Fruit fly (Drosophila melanogaster): Measurements from ENCODE around the gene CG14693.
A peak's percentile ranks its signal among the peaks of the same experiment; 100 is the strongest.

The CG14693 gene

DNA sequence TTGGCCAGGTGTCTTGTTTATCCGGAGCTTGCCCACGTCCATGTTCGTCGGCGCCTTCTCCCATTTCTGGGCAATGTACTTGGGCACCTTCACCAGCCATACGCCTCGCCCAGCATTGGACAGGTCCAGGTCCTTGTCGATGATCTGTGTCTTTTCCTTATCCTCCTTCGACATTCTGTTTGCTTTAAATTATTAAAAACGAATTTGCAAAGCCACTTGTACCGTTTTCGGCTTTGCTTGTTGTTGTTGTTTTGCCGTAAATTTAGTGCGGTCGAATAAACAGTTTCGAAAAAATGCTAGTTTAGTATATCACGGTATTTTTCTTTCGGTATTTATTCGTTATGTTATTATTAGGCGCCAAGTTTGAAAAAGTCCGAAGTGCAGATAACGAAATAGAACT lies 47.3 kb downstream of the CG14693 start, which contains the start of gene TfIIFbeta (continued):
- TF ChIP-seq pita (GFP tag; optimal IDR thresholded peaks at IDR 0.05) = no peak
- no peak for TF ChIP-seq Drgx (GFP tag; IDR thresholded peaks at IDR 0.05)
- TF ChIP-seq CG4617 (GFP tag; optimal IDR thresholded peaks at IDR 0.05; ENCODE audit: borderline replicate concordance) = peak; percentile 62
- peak; percentile 22 for TF ChIP-seq trem (tag; optimal IDR thresholded peaks at IDR 0.05)
- TF ChIP-seq twi (tag; optimal IDR thresholded peaks at IDR 0.05) = no peak
- TF ChIP-seq CG4360 (GFP tag; IDR thresholded peaks at IDR 0.05) = peak; percentile 97
- no peak for TF ChIP-seq CG6272 (GFP tag; IDR thresholded peaks at IDR 0.05)
- no peak for TF ChIP-seq Pdp1 (GFP tag; optimal IDR thresholded peaks at IDR 0.05)
- no peak for TF ChIP-seq dpn (GFP tag; optimal IDR thresholded peaks at IDR 0.05)
- no peak for TF ChIP-seq lov (optimal IDR thresholded peaks at IDR 0.05)
- TF ChIP-seq lov (GFP tag; IDR thresholded peaks at IDR 0.05) = no peak
- TF ChIP-seq D19B (GFP tag; optimal IDR thresholded peaks at IDR 0.05) = no peak
- TF ChIP-seq E2f2 (GFP tag; IDR thresholded peaks at IDR 0.05) = peak; percentile 90
- no peak for TF ChIP-seq CG7928 (GFP tag; optimal IDR thresholded peaks at IDR 0.05)
- peak; percentile 67 for TF ChIP-seq MBD-R2 (GFP tag; IDR thresholded peaks at IDR 0.05)
- no peak for TF ChIP-seq CG13424 (tag; optimal IDR thresholded peaks at IDR 0.05)
- no peak for TF ChIP-seq Doc3 (GFP tag; IDR thresholded peaks at IDR 0.05; ENCODE audit: partially characterized antibody)
- peak; percentile 50 for TF ChIP-seq pzg (GFP tag; optimal IDR thresholded peaks at IDR 0.05)
- no peak for TF ChIP-seq TFAM (GFP tag; optimal IDR thresholded peaks at IDR 0.05)

DNA sequence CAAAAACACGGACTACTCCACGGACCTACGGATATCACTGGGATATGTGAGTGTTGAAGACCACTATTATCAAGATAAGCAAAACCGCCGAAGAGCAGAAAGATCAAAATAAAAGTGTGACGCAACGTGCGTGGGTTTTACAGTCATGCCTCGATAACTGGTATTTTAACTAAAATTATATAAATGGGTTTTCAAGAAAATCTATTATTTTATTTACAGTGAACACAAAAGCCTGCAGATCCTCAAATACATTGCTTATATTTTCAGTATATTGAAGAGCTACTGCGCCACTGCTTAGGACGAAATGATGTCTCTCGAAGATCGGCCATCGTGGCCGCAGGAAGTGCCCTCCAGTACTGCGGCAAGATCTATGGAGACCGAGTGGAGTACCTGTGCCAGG lies 52.9 kb downstream of the CG14693 start:
- no peak for TF ChIP-seq prd (optimal IDR thresholded peaks at IDR 0.05)
- TF ChIP-seq prd (GFP tag; IDR thresholded peaks at IDR 0.05) = no peak
- TF ChIP-seq exex (tag; optimal IDR thresholded peaks at IDR 0.05) = no peak
- TF ChIP-seq CG33213 (GFP tag; optimal IDR thresholded peaks at IDR 0.05) = no peak
- TF ChIP-seq usp (GFP tag; optimal IDR thresholded peaks at IDR 0.05) = no peak
- no peak for TF ChIP-seq CG1832 (GFP tag; optimal IDR thresholded peaks at IDR 0.05)
- TF ChIP-seq CG31441 (GFP tag; IDR thresholded peaks at IDR 0.05) = no peak
- peak; percentile 19; the same call in 1 of the 3 replicates for TF ChIP-seq Aef1 (GFP tag; IDR thresholded peaks at IDR 0.05)
- no peak for TF ChIP-seq MESR4 (GFP tag; optimal IDR thresholded peaks at IDR 0.05)
- TF ChIP-seq abd-A (tag; optimal IDR thresholded peaks at IDR 0.05) = no peak
- TF ChIP-seq sens (GFP tag) = no peak
- TF ChIP-seq CG9609 (GFP tag; optimal IDR thresholded peaks at IDR 0.05) = no peak
- no peak for TF ChIP-seq klu (GFP tag; IDR thresholded peaks at IDR 0.05)
- no peak for TF ChIP-seq zen (tag; optimal IDR thresholded peaks at IDR 0.05)
- no peak for TF ChIP-seq gfzf (GFP tag; optimal IDR thresholded peaks at IDR 0.05)
- no peak for TF ChIP-seq CG1602 (GFP tag; optimal IDR thresholded peaks at IDR 0.05)
- no peak for TF ChIP-seq kay (GFP tag; optimal IDR thresholded peaks at IDR 0.05)
- no peak for TF ChIP-seq CG17361 (GFP tag; IDR thresholded peaks at IDR 0.05)
- TF ChIP-seq CG32772 (GFP tag; IDR thresholded peaks at IDR 0.05) = no peak
- TF ChIP-seq CG8281 (tag; optimal IDR thresholded peaks at IDR 0.05) = no peak
- no peak for TF ChIP-seq fd102C (GFP tag; optimal IDR thresholded peaks at IDR 0.05)
- no peak for TF ChIP-seq shn (GFP tag; optimal IDR thresholded peaks at IDR 0.05)
- TF ChIP-seq caup (GFP tag; optimal IDR thresholded peaks at IDR 0.05; ENCODE audit: severe bottlenecking) = no peak
- no peak for TF ChIP-seq CG6683 (GFP tag; optimal IDR thresholded peaks at IDR 0.05)
- TF ChIP-seq CG3065 (GFP tag; optimal IDR thresholded peaks at IDR 0.05) = no peak
- no peak for TF ChIP-seq CG11093 (GFP tag; IDR thresholded peaks at IDR 0.05)
- TF ChIP-seq dan (GFP tag; IDR thresholded peaks at IDR 0.05) = no peak
- peak; percentile 18 for TF ChIP-seq gro (GFP tag; optimal IDR thresholded peaks at IDR 0.05)
- TF ChIP-seq row (GFP tag; IDR thresholded peaks at IDR 0.05) = peak; percentile 46
- no peak for TF ChIP-seq sisA (GFP tag; IDR thresholded peaks at IDR 0.05)
- TF ChIP-seq CG15696 (tag; optimal IDR thresholded peaks at IDR 0.05) = no peak
- TF ChIP-seq al (GFP tag; IDR thresholded peaks at IDR 0.05) = peak; percentile 23; the same call in 1 of the 2 replicates
- TF ChIP-seq sna (GFP tag; IDR thresholded peaks at IDR 0.05; ENCODE audit: partially characterized antibody) = no peak
